Fruit fly (Drosophila melanogaster): Measurements from ENCODE around the gene asun.

The asun gene

dm6 chr3R:16254616-16255601, 9.2 kb upstream of the asun start (continued):
- TF ChIP-seq Ets96B (tag; optimal IDR thresholded peaks at IDR 0.05): no peak
- peak; percentile 64 for TF ChIP-seq Eip78C (GFP tag)
- no peak for TF ChIP-seq fd59A (GFP tag; optimal IDR thresholded peaks at IDR 0.05)
- TF ChIP-seq CG11294 (GFP tag; IDR thresholded peaks at IDR 0.05): no peak
- TF ChIP-seq cyc (GFP tag; optimal IDR thresholded peaks at IDR 0.05): no peak
- no peak for TF ChIP-seq CG34406 (GFP tag; optimal IDR thresholded peaks at IDR 0.05)
- TF ChIP-seq Smox (GFP tag; optimal IDR thresholded peaks at IDR 0.05): no peak
- no peak for TF ChIP-seq dac (GFP tag; optimal IDR thresholded peaks at IDR 0.05)
- no peak for TF ChIP-seq CG7368 (GFP tag; optimal IDR thresholded peaks at IDR 0.05)
- TF ChIP-seq CG6276 (GFP tag; optimal IDR thresholded peaks at IDR 0.05): no peak

- 0 out of 3 replicates have a peak, but pooled peaks have one; percentile 26 for TF ChIP-seq CG6163 (GFP tag; IDR thresholded peaks at IDR 0.05)
- TF ChIP-seq CG32006 (GFP tag; optimal IDR thresholded peaks at IDR 0.05): no peak
- TF ChIP-seq CG6808 (GFP tag; optimal IDR thresholded peaks at IDR 0.05): peak; percentile 6
- no peak for TF ChIP-seq net (GFP tag; optimal IDR thresholded peaks at IDR 0.05)
- 0 out of 3 replicates have a peak, but pooled peaks have one; percentile 16 for TF ChIP-seq CG8119 (GFP tag; IDR thresholded peaks at IDR 0.05)
- TF ChIP-seq Smox (GFP tag; optimal IDR thresholded peaks at IDR 0.05): no peak
- no peak for TF ChIP-seq Sox15 (GFP tag; optimal IDR thresholded peaks at IDR 0.05)
- TF ChIP-seq svp (GFP tag): no peak
- TF ChIP-seq eg (GFP tag; IDR thresholded peaks at IDR 0.05): 0 out of 3 replicates have a peak, but pooled peaks have one; percentile 22
- peak; percentile 11 for TF ChIP-seq CG1621 (tag; optimal IDR thresholded peaks at IDR 0.05)
- TF ChIP-seq Blimp-1 (GFP tag; optimal IDR thresholded peaks at IDR 0.05): no peak
- TF ChIP-seq ss (GFP tag; optimal IDR thresholded peaks at IDR 0.05): peak in 1 of 2 experiments; percentile 37
Measured at dm6 chr3R:16256135-16256534, 7.9 kb upstream of the asun start.

DNA sequence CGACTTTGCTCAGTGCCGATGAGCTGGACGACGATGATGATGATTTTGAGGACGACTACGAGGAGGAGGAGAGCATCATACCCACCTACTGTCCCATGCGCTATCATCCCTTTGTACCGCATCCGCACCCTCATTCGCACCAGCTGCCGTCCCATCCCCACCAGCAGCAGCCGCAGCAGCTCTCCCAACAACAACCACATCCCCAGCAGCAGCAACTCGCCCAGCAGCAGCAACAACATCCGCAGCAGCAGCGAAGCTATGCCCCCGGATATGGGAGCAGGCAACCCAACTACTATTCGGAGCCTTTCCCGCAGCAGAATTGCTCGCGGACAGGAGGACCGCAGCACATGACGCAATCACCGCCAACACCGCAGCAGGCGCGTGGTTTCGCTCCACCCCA, 6.7 kb upstream of the asun start:
- TF ChIP-seq CG11294 (GFP tag; IDR thresholded peaks at IDR 0.05) (no peak), Gug (GFP tag; IDR thresholded peaks at IDR 0.05) (no peak), CG10631 (GFP tag; optimal IDR thresholded peaks at IDR 0.05) (no peak), CG34406 (GFP tag; optimal IDR thresholded peaks at IDR 0.05) (no peak), ss (GFP tag; optimal IDR thresholded peaks at IDR 0.05) (no peak), Ets21C (GFP tag; optimal IDR thresholded peaks at IDR 0.05) (no peak), CG6854 (GFP tag; optimal IDR thresholded peaks at IDR 0.05) (no peak), eg (GFP tag; IDR thresholded peaks at IDR 0.05) (no peak), CG6792 (GFP tag; optimal IDR thresholded peaks at IDR 0.05) (no peak), Hr4 (GFP tag; optimal IDR thresholded peaks at IDR 0.05) (no peak), Lpt (GFP tag; optimal IDR thresholded peaks at IDR 0.05) (no peak), cyc (GFP tag; optimal IDR thresholded peaks at IDR 0.05) (no peak), CG6808 (GFP tag; optimal IDR thresholded peaks at IDR 0.05) (no peak), pdm3 (GFP tag; optimal IDR thresholded peaks at IDR 0.05) (no peak), CG7368 (GFP tag; optimal IDR thresholded peaks at IDR 0.05) (no peak)

DNA sequence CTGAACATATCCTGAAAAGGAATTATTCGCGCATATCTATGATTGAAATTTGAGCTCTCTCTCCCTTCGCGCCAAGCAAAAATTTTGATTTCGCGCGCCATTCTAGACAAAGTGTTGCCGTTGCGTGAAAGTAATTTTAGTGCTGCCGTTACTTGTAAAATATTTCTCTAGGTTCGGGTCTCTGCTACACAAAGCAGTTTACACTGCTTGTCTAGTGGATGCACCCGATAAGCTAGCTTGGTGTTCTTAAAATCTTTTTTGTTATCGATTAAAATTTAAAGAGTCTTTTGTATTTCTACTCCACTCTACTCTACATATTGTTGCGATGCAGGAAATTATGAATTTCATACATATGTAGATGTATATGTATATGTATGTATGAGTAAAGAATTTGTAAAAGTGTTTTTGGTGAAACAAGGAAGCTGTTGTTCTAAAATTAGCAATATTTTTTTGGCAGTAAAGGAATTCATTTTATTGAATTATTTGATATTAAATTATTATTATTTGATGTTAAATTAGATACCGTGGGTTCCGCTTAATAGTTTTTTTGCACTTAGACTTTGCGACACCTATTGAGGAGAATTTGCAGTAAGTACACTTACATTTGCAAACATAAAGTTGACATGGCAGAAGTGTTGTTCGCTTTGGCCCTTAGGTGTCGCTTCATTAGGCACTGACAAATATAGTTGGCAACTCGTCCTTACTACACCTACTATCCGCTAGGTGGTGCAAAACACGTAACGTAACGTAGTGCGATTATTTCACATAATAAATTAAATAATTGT, 3.5 kb upstream of the asun start:
- TF ChIP-seq vri (GFP tag; optimal IDR thresholded peaks at IDR 0.05) (peak; percentile 68), CG8119 (GFP tag; IDR thresholded peaks at IDR 0.05) (no peak), salr (GFP tag; optimal IDR thresholded peaks at IDR 0.05) (peak in 1 of 2 experiments; percentile 27), CG31627 (GFP tag; optimal IDR thresholded peaks at IDR 0.05) (peak; percentile 76), esn (GFP tag; optimal IDR thresholded peaks at IDR 0.05) (peak; percentile 75), fd85E (GFP tag; optimal IDR thresholded peaks at IDR 0.05) (no peak), topi (GFP tag; optimal IDR thresholded peaks at IDR 0.05) (peak; percentile 56), CG6792 (GFP tag; optimal IDR thresholded peaks at IDR 0.05) (peak; percentile 9), cyc (GFP tag; optimal IDR thresholded peaks at IDR 0.05) (peak; percentile 79), CG11902 (GFP tag; optimal IDR thresholded peaks at IDR 0.05) (peak; percentile 33), CG6854 (GFP tag; optimal IDR thresholded peaks at IDR 0.05) (peak; percentile 18), acj6 (GFP tag; optimal IDR thresholded peaks at IDR 0.05) (peak; percentile 58), Hr39 (GFP tag; optimal IDR thresholded peaks at IDR 0.05) (peak; percentile 73), Ets96B (tag; optimal IDR thresholded peaks at IDR 0.05) (no peak), lz (GFP tag; optimal IDR thresholded peaks at IDR 0.05) (peak; percentile 77), eg (GFP tag; IDR thresholded peaks at IDR 0.05) (no peak; the same call in 2 of the 3 replicates), Sox15 (GFP tag; optimal IDR thresholded peaks at IDR 0.05) (peak; percentile 10)
